Worm (Caenorhabditis elegans): ENCODE results near the gene ced-10.

The ced-10 gene

ce11 chrIV:3509477-3510063 lies at the start of gene ced-10:
TSS of gene ced-10 (minus strand) at chrIV:3509527.
- TF ChIP-seq efl-1 (optimal IDR thresholded peaks at IDR 0.05) (peak in 1 of 2 experiments; percentile 3), efl-1 (GFP tag; optimal IDR thresholded peaks at IDR 0.05 in 1 of 2) (peak; percentile 21 to 93), nhr-20 (tag; optimal IDR thresholded peaks at IDR 0.05) (no peak), F16B12.6 (tag; optimal IDR thresholded peaks at IDR 0.05) (no peak), dpl-1 (GFP tag; optimal IDR thresholded peaks at IDR 0.05) (peak in 2 of 3 experiments; percentile 1 to 10)

- TF ChIP-seq unc-86 (tag; optimal IDR thresholded peaks at IDR 0.05): no peak
- TF ChIP-seq efl-3 (GFP tag; optimal IDR thresholded peaks at IDR 0.05): no peak
- peak; percentile 42 for TF ChIP-seq fkh-8 (tag; optimal IDR thresholded peaks at IDR 0.05)
- peak; percentile 22 for TF ChIP-seq hlh-4 (tag; optimal IDR thresholded peaks at IDR 0.05)
- TF ChIP-seq rnt-1 (tag; optimal IDR thresholded peaks at IDR 0.05): no peak
Observed at ce11 chrIV:3557331-3557730, 48.0 kb upstream of the ced-10 start, which contains the start of gene osm-9. TSS of gene osm-9 (minus strand) at chrIV:3557431.

ce11 chrIV:3552933-3553332 lies 43.6 kb upstream of the ced-10 start:
- no peak for TF ChIP-seq tbx-2 (tag; optimal IDR thresholded peaks at IDR 0.05)
- TF ChIP-seq egl-27 (tag; optimal IDR thresholded peaks at IDR 0.05): no peak
- TF ChIP-seq hlh-4 (tag; optimal IDR thresholded peaks at IDR 0.05): no peak
- TF ChIP-seq alr-1 (tag; optimal IDR thresholded peaks at IDR 0.05; ENCODE audit: borderline replicate concordance): no peak
- TF ChIP-seq mef-2 (tag; optimal IDR thresholded peaks at IDR 0.05): no peak
- TF ChIP-seq ama-1 (optimal IDR thresholded peaks at IDR 0.05): no peak
- TF ChIP-seq lsy-2 (tag; optimal IDR thresholded peaks at IDR 0.05): no peak
- TF ChIP-seq lin-14 (GFP tag; optimal IDR thresholded peaks at IDR 0.05): no peak
- no peak for TF ChIP-seq fkh-4 (tag; optimal IDR thresholded peaks at IDR 0.05; ENCODE audit: borderline replicate concordance)
- TF ChIP-seq isw-1 (GFP tag; IDR thresholded peaks at IDR 0.05): no peak
- TF ChIP-seq vab-15 (tag; optimal IDR thresholded peaks at IDR 0.05): no peak

ce11 chrIV:3551777-3552462 lies 42.6 kb upstream of the ced-10 start:
- no peak for TF ChIP-seq F16B12.6 (tag; optimal IDR thresholded peaks at IDR 0.05)
- TF ChIP-seq mab-9 (GFP tag; IDR thresholded peaks at IDR 0.05): no peak
- TF ChIP-seq isw-1 (GFP tag; IDR thresholded peaks at IDR 0.05): no peak; the same call in 1 of the 2 replicates
- TF ChIP-seq mep-1 (tag; optimal IDR thresholded peaks at IDR 0.05): peak; percentile 47
- TF ChIP-seq fkh-4 (tag; optimal IDR thresholded peaks at IDR 0.05; ENCODE audit: borderline replicate concordance): no peak
- TF ChIP-seq dpl-1 (GFP tag; optimal IDR thresholded peaks at IDR 0.05): peak; percentile 20 to 33 (median 27)
- no peak for TF ChIP-seq nhr-28 (tag; optimal IDR thresholded peaks at IDR 0.05)
- TF ChIP-seq elt-2 (tag; optimal IDR thresholded peaks at IDR 0.05): peak; percentile 32
- no peak for TF ChIP-seq blmp-1 (tag; optimal IDR thresholded peaks at IDR 0.05)
- peak; percentile 39 for TF ChIP-seq unc-86 (tag; optimal IDR thresholded peaks at IDR 0.05)
- no peak for TF ChIP-seq zip-4 (GFP tag; optimal IDR thresholded peaks at IDR 0.05)
- TF ChIP-seq ets-5 (GFP tag; IDR thresholded peaks at IDR 0.05): no peak
- TF ChIP-seq nhr-20 (tag; optimal IDR thresholded peaks at IDR 0.05): peak; percentile 53
- peak; percentile 70 for TF ChIP-seq nhr-90 (tag; optimal IDR thresholded peaks at IDR 0.05; ENCODE audit: poor library complexity)
- no peak for TF ChIP-seq sptf-1 (tag; optimal IDR thresholded peaks at IDR 0.05)
- no peak for TF ChIP-seq hlh-17 (GFP tag; optimal IDR thresholded peaks at IDR 0.05; ENCODE audit: borderline replicate concordance)
- peak; percentile 15 for TF ChIP-seq nhr-77 (tag; optimal IDR thresholded peaks at IDR 0.05)
- peak; percentile 72 for TF ChIP-seq nhr-71 (tag; optimal IDR thresholded peaks at IDR 0.05)
- TF ChIP-seq tlp-1 (tag; optimal IDR thresholded peaks at IDR 0.05): no peak
- TF ChIP-seq unc-30 (tag; optimal IDR thresholded peaks at IDR 0.05): no peak
- no peak for TF ChIP-seq nhr-237 (tag; optimal IDR thresholded peaks at IDR 0.05)
- no peak for TF ChIP-seq lir-3 (tag; optimal IDR thresholded peaks at IDR 0.05; ENCODE audit: poor library complexity)
- peak; percentile 57 for TF ChIP-seq jun-1 (tag; optimal IDR thresholded peaks at IDR 0.05)
- peak; percentile 27 for TF ChIP-seq pax-3 (tag; optimal IDR thresholded peaks at IDR 0.05)
- TF ChIP-seq C34B4.2 (tag; optimal IDR thresholded peaks at IDR 0.05): no peak
- peak in 1 of 2 experiments; percentile 20 for TF ChIP-seq ztf-11 (tag; optimal IDR thresholded peaks at IDR 0.05)
- TF ChIP-seq egl-27 (tag; optimal IDR thresholded peaks at IDR 0.05): no peak
- peak; percentile 67 for TF ChIP-seq unc-130 (tag; optimal IDR thresholded peaks at IDR 0.05)
- no peak for TF ChIP-seq sup-37 (GFP tag; optimal IDR thresholded peaks at IDR 0.05)
- peak; percentile 20 to 63 (median 38) for TF ChIP-seq ceh-82 (tag; optimal IDR thresholded peaks at IDR 0.05)
- peak; percentile 42 for TF ChIP-seq snpc-4 (tag; optimal IDR thresholded peaks at IDR 0.05)
